Worm (Caenorhabditis elegans) whole organism, young adult: ENCODE results near the gene C16A3.6.

Experiments
- B0035.1 ChIP-seq: sonication (generic microtip); optimal IDR thresholded peaks from 2 replicates; lab custom pipeline; 2016; ENCODE audit warnings: missing genetic modification characterization, mild to moderate bottlenecking, missing compliant biosample characterization, missing genotype, missing genetic modification reagents
- C17E4.6 ChIP-seq: fragments of 200-800 bp; sonication (Bioruptor generic); IDR thresholded peaks from 2 replicates; pipeline ENCODE4 v1.3.6; 2022; ENCODE audit warnings: missing genetic modification reagents, missing genetic modification characterization, missing compliant biosample characterization
- F10E7.11 ChIP-seq: sonication (generic microtip); optimal IDR thresholded peaks from 2 replicates; lab custom pipeline; 2017; ENCODE audit warnings: mild to moderate bottlenecking, missing genetic modification characterization, moderate library complexity, missing compliant biosample characterization
- K11D2.4 ChIP-seq: fragments of 200-800 bp; sonication (Bioruptor generic); IDR thresholded peaks from 2 replicates; pipeline ENCODE4 v1.3.6; 2022; ENCODE audit warnings: missing genetic modification reagents, missing genetic modification characterization, missing compliant biosample characterization
- Y53F4B.3 ChIP-seq: fragments of 200-800 bp; sonication (Bioruptor generic); IDR thresholded peaks from 2 replicates; pipeline ENCODE4 v1.3.6; 2022; ENCODE audit warnings: missing genetic modification reagents, missing genetic modification characterization, missing compliant biosample characterization
- ZK185.1 ChIP-seq: sonication (generic microtip); optimal IDR thresholded peaks from 2 replicates; lab custom pipeline; 2016; ENCODE audit warnings: mild to moderate bottlenecking, missing genetic modification characterization, missing compliant biosample characterization; ENCODE audit not compliant: poor library complexity, severe bottlenecking
- attf-5 ChIP-seq: fragments of 200-800 bp; sonication (Bioruptor generic); optimal IDR thresholded peaks from 2 replicates; lab custom pipeline; 2018; ENCODE audit warnings: mild to moderate bottlenecking, missing genetic modification characterization, missing compliant biosample characterization
- attf-6 ChIP-seq: fragments of 200-800 bp; sonication (Bioruptor generic); IDR thresholded peaks from 2 replicates; pipeline ENCODE4 v1.3.6; 2022; ENCODE audit warnings: missing genetic modification reagents, missing genetic modification characterization, missing compliant biosample characterization
- cebp-1 ChIP-seq, 2 experiments: fragments of 200-800 bp in 1 of 2; sonication (Bioruptor generic) in 1 of 2; sonication (generic microtip) in 1 of 2; IDR thresholded peaks in 1 of 2; optimal IDR thresholded peaks in 1 of 2; 2 replicates each; pipeline versions ENCODE4 v1.3.6 to Lab custom; 2017 to 2022; ENCODE audit warnings: missing compliant biosample characterization in 2 of 2, missing genetic modification characterization in 2 of 2, mild to moderate bottlenecking in 1 of 2, missing genetic modification reagents in 1 of 2, moderate library complexity in 1 of 2
- cebp-2 ChIP-seq: fragments of 200-800 bp; sonication (Bioruptor generic); IDR thresholded peaks from 2 replicates; pipeline ENCODE4 v1.3.6; 2022; ENCODE audit warnings: missing genetic modification characterization, missing compliant biosample characterization
- ceh-27 ChIP-seq: fragments of 200-800 bp; sonication (Bioruptor generic); optimal IDR thresholded peaks from 2 replicates; lab custom pipeline; 2018; ENCODE audit warnings: mild to moderate bottlenecking, missing genetic modification characterization, moderate library complexity, missing compliant biosample characterization
- chd-7 ChIP-seq: sonication (generic microtip); optimal IDR thresholded peaks from 2 replicates; lab custom pipeline; 2016; ENCODE audit warnings: mild to moderate bottlenecking, missing genetic modification characterization, moderate library complexity, missing compliant biosample characterization
- dpl-1 ChIP-seq: fragments of 150-350 bp; optimal IDR thresholded peaks from 2 replicates; lab custom pipeline; 2014; ENCODE audit warnings: missing biosample characterization, missing genetic modification reagents, missing genetic modification characterization
- ekl-4 ChIP-seq: fragments of 200-800 bp; sonication (Bioruptor generic); IDR thresholded peaks from 2 replicates; pipeline ENCODE4 v1.3.6; 2022; ENCODE audit warnings: missing genetic modification reagents, missing genetic modification characterization, missing compliant biosample characterization
- ets-4 ChIP-seq: fragments of 200-800 bp; sonication (Bioruptor generic); optimal IDR thresholded peaks from 2 replicates; lab custom pipeline; 2018; ENCODE audit warnings: mild to moderate bottlenecking, missing genetic modification characterization, missing compliant biosample characterization
- hmg-1.2 ChIP-seq: fragments of 200-800 bp; sonication (Bioruptor generic); IDR thresholded peaks from 2 replicates; pipeline ENCODE4 v1.3.6; 2022; ENCODE audit warnings: missing genetic modification reagents, missing genetic modification characterization, missing compliant biosample characterization
- hmg-20 ChIP-seq: fragments of 200-800 bp; sonication (Bioruptor generic); IDR thresholded peaks from 2 replicates; pipeline ENCODE4 v1.3.6; 2022; ENCODE audit warnings: missing genetic modification reagents, missing genetic modification characterization, missing compliant biosample characterization
- lag-1 ChIP-seq: fragments of 200-800 bp; sonication (Bioruptor generic); IDR thresholded peaks from 2 replicates; pipeline ENCODE4 v1.3.6; 2022; ENCODE audit warnings: missing genetic modification reagents, missing genetic modification characterization, missing compliant biosample characterization
- lin-40 ChIP-seq: sonication (generic microtip); optimal IDR thresholded peaks from 2 replicates; lab custom pipeline; 2016; ENCODE audit warnings: missing genetic modification characterization, mild to moderate bottlenecking, missing compliant biosample characterization, missing genotype, missing genetic modification reagents
- lir-1 ChIP-seq: fragments of 200-800 bp; sonication (Bioruptor generic); conservative IDR thresholded peaks from 2 replicates; pipeline ENCODE4 v1.3.6; 2022; ENCODE audit warnings: missing genetic modification reagents, missing genetic modification characterization, missing compliant biosample characterization
- lsl-1 ChIP-seq: fragments of 200-800 bp; sonication (Bioruptor generic); optimal IDR thresholded peaks from 2 replicates; lab custom pipeline; 2018; ENCODE audit warnings: mild to moderate bottlenecking, missing genetic modification characterization, moderate library complexity, missing compliant biosample characterization
- lsy-27 ChIP-seq: sonication (generic microtip); optimal IDR thresholded peaks from 2 replicates; lab custom pipeline; 2017; ENCODE audit warnings: missing genetic modification characterization, mild to moderate bottlenecking, missing compliant biosample characterization, antibody characterized with exemption, missing genotype, borderline replicate concordance; ENCODE audit not compliant: insufficient read depth
- madf-10 ChIP-seq: sonication (generic microtip); optimal IDR thresholded peaks from 2 replicates; lab custom pipeline; 2016; ENCODE audit warnings: mild to moderate bottlenecking, missing genetic modification characterization, missing compliant biosample characterization
- madf-3 ChIP-seq: fragments of 200-800 bp; sonication (Bioruptor generic); IDR thresholded peaks from 2 replicates; pipeline ENCODE4 v1.3.6; 2022; ENCODE audit warnings: missing genetic modification reagents, missing genetic modification characterization, missing compliant biosample characterization
- madf-6 ChIP-seq: fragments of 200-800 bp; sonication (Bioruptor generic); IDR thresholded peaks from 2 replicates; pipeline ENCODE4 v1.3.6; 2022; ENCODE audit warnings: missing genetic modification reagents, missing genetic modification characterization, missing compliant biosample characterization
- madf-8 ChIP-seq: fragments of 200-800 bp; sonication (Bioruptor generic); conservative IDR thresholded peaks from 2 replicates; pipeline ENCODE4 v1.3.6; 2022; ENCODE audit warnings: missing genetic modification reagents, missing genetic modification characterization, missing compliant biosample characterization
- mel-28 ChIP-seq: sonication (generic microtip); optimal IDR thresholded peaks from 2 replicates; lab custom pipeline; 2016; ENCODE audit warnings: borderline replicate concordance, mild to moderate bottlenecking, missing genetic modification characterization, missing compliant biosample characterization
- nfyb-1 ChIP-seq: fragments of 200-800 bp; sonication (Bioruptor generic); IDR thresholded peaks from 2 replicates; pipeline ENCODE4 v1.3.6; 2022; ENCODE audit warnings: missing genetic modification reagents, missing genetic modification characterization, missing compliant biosample characterization
- nhr-120 ChIP-seq: fragments of 200-800 bp; sonication (Bioruptor generic); IDR thresholded peaks from 2 replicates; pipeline ENCODE4 v1.3.6; 2022; ENCODE audit warnings: missing genetic modification characterization, missing compliant biosample characterization
- nhr-80 ChIP-seq: sonication (generic microtip); optimal IDR thresholded peaks from 2 replicates; lab custom pipeline; 2016; ENCODE audit warnings: missing genetic modification characterization, missing compliant biosample characterization
- rec-8 ChIP-seq, 2 experiments: sonication (generic microtip); optimal IDR thresholded peaks; 2 replicates each; lab custom pipeline; 2016; ENCODE audit warnings: mild to moderate bottlenecking in 2 of 2, missing genetic modification characterization in 2 of 2, missing genetic modification reagents in 2 of 2, missing genotype in 2 of 2, missing biosample characterization in 1 of 2, missing compliant biosample characterization in 1 of 2, moderate library complexity in 1 of 2
- sdz-38 ChIP-seq: sonication (generic microtip); optimal IDR thresholded peaks from 2 replicates; lab custom pipeline; 2016; ENCODE audit warnings: missing genotype, missing genetic modification characterization, missing compliant biosample characterization
- sea-2 ChIP-seq: fragments of 200-800 bp; sonication (Bioruptor generic); IDR thresholded peaks from 2 replicates; pipeline ENCODE4 v1.3.6; 2022; ENCODE audit warnings: missing genetic modification characterization, missing compliant biosample characterization
- snpc-1.3 ChIP-seq: sonication (generic microtip); optimal IDR thresholded peaks from 2 replicates; lab custom pipeline; 2017; ENCODE audit warnings: missing genetic modification characterization, mild to moderate bottlenecking, missing compliant biosample characterization, antibody characterized with exemption, moderate library complexity, missing genotype, missing genetic modification reagents; ENCODE audit not compliant: insufficient read depth
- snpc-3.4 ChIP-seq: sonication (generic microtip); optimal IDR thresholded peaks from 2 replicates; lab custom pipeline; 2017; ENCODE audit warnings: missing genetic modification characterization, mild to moderate bottlenecking, missing compliant biosample characterization, antibody characterized with exemption, moderate library complexity, missing genotype, missing genetic modification reagents
- tbx-9 ChIP-seq: sonication (generic microtip); optimal IDR thresholded peaks from 2 replicates; lab custom pipeline; 2016; ENCODE audit warnings: borderline replicate concordance, missing genetic modification characterization, inconsistent platforms, missing compliant biosample characterization
- unc-62 ChIP-seq: fragments of 150-350 bp; optimal IDR thresholded peaks from 2 replicates; lab custom pipeline; 2014; ENCODE audit warnings: missing biosample characterization, missing genetic modification reagents, missing genetic modification characterization
- xnd-1 ChIP-seq: sonication (generic microtip); optimal IDR thresholded peaks from 2 replicates; lab custom pipeline; 2016; ENCODE audit warnings: missing genotype, missing genetic modification reagents, missing genetic modification characterization, missing compliant biosample characterization

Gene C16A3.6

DNA sequence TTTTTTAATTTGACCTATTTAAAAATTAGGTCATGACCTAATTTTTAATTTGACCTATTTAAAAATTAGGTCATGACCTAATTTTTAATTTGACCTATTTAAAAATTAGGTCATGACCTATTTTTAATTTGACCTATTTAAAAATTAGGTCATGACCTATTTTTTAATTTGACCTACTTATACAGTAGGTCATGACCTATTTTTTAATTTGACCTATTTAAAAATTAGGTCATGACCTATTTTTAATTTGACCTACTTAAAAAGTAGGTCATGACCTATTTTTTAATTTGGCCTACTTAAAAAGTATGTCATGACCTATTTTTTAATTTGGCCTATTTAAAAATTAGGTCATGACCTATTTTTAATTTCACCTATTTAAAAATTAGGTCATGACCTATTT lies 41.3 kb upstream of the C16A3.6 start:
- peak; percentile 69 for TF ChIP-seq madf-6
- TF ChIP-seq madf-8, result peak; percentile 41; the same call in 1 of the 2 replicates

DNA sequence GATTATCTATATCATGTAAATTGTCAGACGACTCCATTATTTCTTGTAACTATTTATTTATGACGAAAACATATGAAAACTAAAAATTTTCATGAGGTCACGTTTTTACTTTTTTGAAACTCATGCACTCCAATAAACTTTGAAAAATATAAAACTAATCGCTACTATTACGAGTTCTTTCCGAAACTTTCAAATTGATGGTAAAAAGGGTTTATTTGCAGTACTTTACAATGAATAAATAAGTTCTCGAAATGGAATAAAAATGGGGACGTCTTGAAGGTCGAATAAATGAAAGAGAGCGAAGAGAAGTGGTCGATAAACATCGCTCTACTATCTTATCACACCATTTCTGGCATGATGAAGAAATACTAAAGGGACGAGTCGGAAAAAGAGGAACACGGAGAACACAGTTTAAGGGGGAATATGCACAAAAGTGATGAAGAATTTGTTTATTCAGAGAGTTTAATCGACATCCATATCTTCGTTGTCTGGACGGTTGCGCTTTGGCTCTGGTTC lies 39.0 kb upstream of the C16A3.6 start, which contains the start of gene let-767:
let-767 (minus strand) TSS at position 51 of the 516 bp plus-strand sequence.
- no peak for TF ChIP-seq lsy-27
- no peak for TF ChIP-seq nhr-120 (GFP tag; lab: Robert Waterston, UW)
- no peak for TF ChIP-seq cebp-2 (GFP tag; lab: Robert Waterston, UW)
- no peak for TF ChIP-seq rec-8 (tag; optimal IDR thresholded peaks at IDR 0.05; lab: Kevin White, UChicago)
- no peak for TF ChIP-seq K11D2.4 (GFP tag; lab: Robert Waterston, UW)
- 0 out of 2 replicates have a peak, but pooled peaks have one; percentile 4 for TF ChIP-seq hmg-1.2
- TF ChIP-seq xnd-1 (tag; lab: Kevin White, UChicago), result no peak
- TF ChIP-seq ZK185.1 (tag; lab: Kevin White, UChicago), result no peak
- no peak for TF ChIP-seq sdz-38 (tag; lab: Kevin White, UChicago)
- TF ChIP-seq lir-1 (GFP tag; lab: Robert Waterston, UW), result no peak
- no peak for TF ChIP-seq Y53F4B.3 (GFP tag; lab: Robert Waterston, UW)
- TF ChIP-seq mel-28 (tag; lab: Kevin White, UChicago), result no peak
- TF ChIP-seq F10E7.11 (tag; lab: Kevin White, UChicago), result no peak
- TF ChIP-seq unc-62 (GFP tag; lab: Kevin White, UChicago), result no peak
- TF ChIP-seq sea-2, result no peak
- no peak for TF ChIP-seq nfyb-1 (GFP tag; lab: Robert Waterston, UW)
- 0 out of 2 replicates have a peak, but pooled peaks have one; percentile 36 for TF ChIP-seq madf-3
- no peak for TF ChIP-seq chd-7 (tag; lab: Kevin White, UChicago)
- no peak for TF ChIP-seq ceh-27
- no peak for TF ChIP-seq ets-4
- TF ChIP-seq ekl-4 (GFP tag; lab: Robert Waterston, UW), result peak; percentile 32; the same call in 1 of the 2 replicates
- no peak for TF ChIP-seq tbx-9 (tag; lab: Kevin White, UChicago)
- no peak for TF ChIP-seq dpl-1 (GFP tag; lab: Kevin White, UChicago)
- TF ChIP-seq lsl-1 (GFP tag; lab: Kevin White, UChicago), result no peak
- no peak for TF ChIP-seq madf-10 (tag; lab: Kevin White, UChicago)
- TF ChIP-seq attf-6, result no peak
- TF ChIP-seq cebp-1 (GFP tag; IDR thresholded peaks at IDR 0.05; lab: Robert Waterston, UW), result no peak
- no peak for TF ChIP-seq cebp-1 (tag; optimal IDR thresholded peaks at IDR 0.05; lab: Kevin White, UChicago)
- TF ChIP-seq C17E4.6 (GFP tag; lab: Robert Waterston, UW), result no peak
- peak; percentile 45 for TF ChIP-seq nhr-80 (tag; lab: Kevin White, UChicago)
- no peak for TF ChIP-seq snpc-3.4 (tag; lab: Kevin White, UChicago)
- TF ChIP-seq hmg-20 (GFP tag; lab: Robert Waterston, UW), result no peak

DNA sequence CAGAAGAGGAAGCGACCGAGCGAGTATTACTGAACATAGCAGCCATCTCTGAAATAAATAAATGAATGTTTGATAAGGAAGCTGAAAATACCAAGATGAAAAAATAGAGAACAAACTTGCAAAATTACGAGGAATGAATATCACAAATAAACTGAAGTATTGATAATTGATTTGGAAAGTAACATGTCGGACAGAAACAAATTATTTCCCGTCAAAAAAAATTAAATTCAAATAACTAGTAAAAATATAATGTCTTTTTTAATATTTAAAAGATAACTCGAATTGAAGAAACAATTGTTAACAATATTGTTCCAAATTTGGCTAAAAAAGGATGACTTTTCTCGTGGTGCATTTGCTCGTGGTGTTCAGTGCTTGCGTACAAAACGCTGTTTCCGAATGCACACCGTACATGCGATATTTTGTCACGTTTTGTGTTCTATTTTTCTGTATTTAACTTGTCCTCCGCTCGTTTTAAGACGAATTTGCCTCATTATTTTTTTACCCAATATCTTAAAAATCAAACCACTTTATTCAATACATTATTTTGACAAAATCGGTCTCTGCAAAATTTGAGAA lies 37.0 kb upstream of the C16A3.6 start, which contains the start of gene rpn-13:
rpn-13 (minus strand) TSS at position 51 of the 576 bp plus-strand sequence.
- TF ChIP-seq cebp-1 (GFP tag; IDR thresholded peaks at IDR 0.05; lab: Robert Waterston, UW) (no peak), cebp-1 (tag; optimal IDR thresholded peaks at IDR 0.05; lab: Kevin White, UChicago) (peak; percentile 20), lsl-1 (GFP tag; lab: Kevin White, UChicago) (peak; percentile 73), madf-6 (0 out of 2 replicates have a peak, but pooled peaks have one; percentile 22), B0035.1 (tag; lab: Kevin White, UChicago) (no peak), lag-1 (GFP tag; lab: Robert Waterston, UW) (no peak), attf-5 (GFP tag; lab: Kevin White, UChicago) (peak; percentile 49), ZK185.1 (tag; lab: Kevin White, UChicago) (no peak), lin-40 (tag; lab: Kevin White, UChicago) (no peak), snpc-1.3 (peak; percentile 28)
